Fruit fly (Drosophila melanogaster): Measurements from ENCODE around the gene Acbp4.

DNA sequence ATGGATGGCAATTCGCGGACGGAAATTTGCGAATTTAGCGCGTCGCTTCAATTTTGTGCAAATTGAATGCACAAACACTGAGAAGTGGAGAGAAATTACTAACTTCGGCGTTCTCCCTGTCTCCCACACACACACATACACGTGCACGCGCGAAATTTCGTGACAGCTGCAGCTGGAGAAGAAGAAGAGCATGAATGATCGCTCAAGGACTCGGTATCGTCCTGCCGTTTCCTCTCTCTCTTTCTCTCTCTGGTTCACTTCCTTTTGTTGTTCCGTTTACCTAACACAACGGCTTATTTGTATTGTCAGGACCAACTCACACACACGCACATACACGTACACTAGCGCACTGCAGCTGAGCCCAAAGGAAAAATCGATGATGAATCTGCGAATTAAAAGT, 28.2 kb upstream of the Acbp4 start:
- TF ChIP-seq Sin3A (optimal IDR thresholded peaks at IDR 0.05) (no peak), insv (optimal IDR thresholded peaks at IDR 0.05) (no peak), psq (optimal IDR thresholded peaks at IDR 0.05) (no peak), h (optimal IDR thresholded peaks at IDR 0.05) (no peak), Myc (optimal IDR thresholded peaks at IDR 0.05) (no peak), ttk (optimal IDR thresholded peaks at IDR 0.05) (no peak)
